Fruit fly (Drosophila melanogaster) Kc167 (cell line): ENCODE measurements around the gene Cby.

Source experiments
- Myc ChIP-seq: fragments of >200 bp; optimal IDR thresholded peaks from 2 replicates; lab custom pipeline; 2017; ENCODE audit warnings: missing external identifiers
- Sin3A ChIP-seq: fragments of >200 bp; optimal IDR thresholded peaks from 2 replicates; lab custom pipeline; 2018; ENCODE audit warnings: missing external identifiers
- h ChIP-seq: fragments of >200 bp; optimal IDR thresholded peaks from 3 replicates; lab custom pipeline; 2018; ENCODE audit warnings: missing external identifiers
- insv ChIP-seq: fragments of >200 bp; optimal IDR thresholded peaks from 3 replicates; lab custom pipeline; 2018; ENCODE audit warnings: missing external identifiers
- psq ChIP-seq: fragments of >200 bp; optimal IDR thresholded peaks from 2 replicates; lab custom pipeline; 2017; ENCODE audit warnings: missing external identifiers
- ttk ChIP-seq: sonication (Bioruptor generic); optimal IDR thresholded peaks from 2 replicates; lab custom pipeline; 2017; ENCODE audit warnings: missing external identifiers

Cby gene

dm6 chr3R:21828785-21829486 lies 38.9 kb upstream of the Cby start:
- TF ChIP-seq ttk (lab: Kevin White, UChicago) (no peak), h (lab: Kevin White, UChicago) (no peak), Myc (lab: Kevin White, UChicago) (no peak), psq (lab: Kevin White, UChicago) (no peak), insv (lab: Kevin White, UChicago) (no peak)

dm6 chr3R:21829487-21829957 lies 38.3 kb upstream of the Cby start:
- no peak for TF ChIP-seq Myc (lab: Kevin White, UChicago)
- TF ChIP-seq ttk (lab: Kevin White, UChicago) = no peak

dm6 chr3R:21830303-21830707 lies 37.5 kb upstream of the Cby start:
- TF ChIP-seq insv (lab: Kevin White, UChicago) (no peak), psq (lab: Kevin White, UChicago) (no peak), h (lab: Kevin White, UChicago) (no peak), ttk (lab: Kevin White, UChicago) (no peak), Myc (lab: Kevin White, UChicago) (no peak), Sin3A (lab: Kevin White, UChicago) (no peak)

- TF ChIP-seq Sin3A (lab: Kevin White, UChicago) (no peak), h (lab: Kevin White, UChicago) (no peak), psq (lab: Kevin White, UChicago) (no peak), ttk (lab: Kevin White, UChicago) (no peak), insv (lab: Kevin White, UChicago) (no peak), Myc (lab: Kevin White, UChicago) (no peak)
Measured at dm6 chr3R:21831040-21831439, 36.8 kb upstream of the Cby start.

- TF ChIP-seq psq (lab: Kevin White, UChicago) (no peak), ttk (lab: Kevin White, UChicago) (no peak), Sin3A (lab: Kevin White, UChicago) (no peak), h (lab: Kevin White, UChicago) (no peak), Myc (lab: Kevin White, UChicago) (no peak), insv (lab: Kevin White, UChicago) (no peak)
Measured at dm6 chr3R:21832203-21832602, 35.6 kb upstream of the Cby start, which contains the start of gene Gr93a. Gr93a (plus strand) TSS chr3R:21832503.

dm6 chr3R:21834234-21835070 lies 33.4 kb upstream of the Cby start:
- TF ChIP-seq psq (lab: Kevin White, UChicago) (no peak), h (lab: Kevin White, UChicago) (no peak), Sin3A (lab: Kevin White, UChicago) (no peak), ttk (lab: Kevin White, UChicago) (no peak)

dm6 chr3R:21835388-21836200 lies 32.2 kb upstream of the Cby start:
- no peak for TF ChIP-seq Sin3A (lab: Kevin White, UChicago)
- no peak for TF ChIP-seq psq (lab: Kevin White, UChicago)
- no peak for TF ChIP-seq ttk (lab: Kevin White, UChicago)
- no peak for TF ChIP-seq insv (lab: Kevin White, UChicago)
- no peak for TF ChIP-seq h (lab: Kevin White, UChicago)
- TF ChIP-seq Myc (lab: Kevin White, UChicago) = no peak

- TF ChIP-seq psq (lab: Kevin White, UChicago) (no peak), Sin3A (lab: Kevin White, UChicago) (no peak), h (lab: Kevin White, UChicago) (no peak), ttk (lab: Kevin White, UChicago) (no peak), Myc (lab: Kevin White, UChicago) (no peak), insv (lab: Kevin White, UChicago) (no peak)
Measured at dm6 chr3R:21836201-21836504, 31.6 kb upstream of the Cby start.

- TF ChIP-seq ttk (lab: Kevin White, UChicago) (no peak), h (lab: Kevin White, UChicago) (no peak), Sin3A (lab: Kevin White, UChicago) (no peak), insv (lab: Kevin White, UChicago) (no peak), psq (lab: Kevin White, UChicago) (no peak), Myc (lab: Kevin White, UChicago) (no peak)
Measured at dm6 chr3R:21836614-21837013, 31.2 kb upstream of the Cby start.

- TF ChIP-seq psq (lab: Kevin White, UChicago) = no peak
Measured at dm6 chr3R:21837069-21837977, 30.5 kb upstream of the Cby start.
